Worm (Caenorhabditis elegans): ENCODE measurements around the gene srj-14.
"Not testable (repeated sequence)": the region's sequence is repeated elsewhere in the genome, so short reads cannot be mapped to it uniquely, and the experiment has no call there.

Gene srj-14

DNA sequence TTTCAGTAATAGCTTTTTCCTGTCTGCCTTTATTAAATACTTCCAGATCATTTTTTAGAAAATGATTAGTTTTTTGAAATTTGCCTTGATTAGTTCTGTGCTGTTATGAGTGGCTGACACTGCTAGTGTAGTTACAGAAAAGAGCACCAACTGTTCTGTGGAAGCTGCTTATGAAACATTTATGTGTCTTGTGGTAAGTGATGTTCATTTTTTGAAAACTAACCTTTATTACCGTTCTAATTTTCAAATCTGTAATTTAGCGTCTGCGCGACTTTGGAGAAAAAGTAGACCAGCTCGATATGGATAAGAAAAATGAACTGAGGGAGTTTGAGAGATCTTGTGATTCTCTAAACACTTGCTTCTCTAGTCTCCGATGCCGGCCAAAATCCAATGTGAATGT lies at the start of gene srj-14:
TSS of gene srj-14 (plus strand) at position 131 of the 400 bp plus-strand sequence.
- TF ChIP-seq unc-62 (GFP tag; optimal IDR thresholded peaks at IDR 0.05) = no peak

DNA sequence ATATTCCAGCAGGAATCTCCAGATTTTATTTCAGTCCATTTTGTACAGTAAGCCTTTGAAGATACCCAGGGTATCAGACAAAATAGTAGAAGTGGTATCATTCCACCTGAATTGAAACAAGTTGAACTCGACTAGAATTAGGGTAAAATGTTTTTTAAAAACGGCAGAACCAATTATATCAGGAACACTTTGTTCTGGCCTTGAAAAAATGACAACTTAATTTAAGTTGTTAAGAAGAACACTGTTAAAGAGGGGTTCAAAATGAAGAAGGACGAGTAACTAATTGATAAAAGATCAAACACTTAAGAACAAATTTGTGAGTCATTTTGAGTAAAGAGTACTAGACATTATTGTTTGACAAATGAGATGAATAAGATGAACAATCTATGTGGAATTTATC lies 48.6 kb upstream of the srj-14 start, which contains the start of gene lmd-4:
TSS of gene lmd-4 (minus strand) at position 101 of the 400 bp plus-strand sequence.
- no peak for TF ChIP-seq unc-62 (GFP tag; optimal IDR thresholded peaks at IDR 0.05)

ce11 chrV:7321915-7322314 lies 47.6 kb upstream of the srj-14 start, which contains the start of gene F10G2.10:
TSS of gene F10G2.10 (plus strand) at chrV:7322215.
- TF ChIP-seq unc-62 (GFP tag; optimal IDR thresholded peaks at IDR 0.05) = no peak

DNA sequence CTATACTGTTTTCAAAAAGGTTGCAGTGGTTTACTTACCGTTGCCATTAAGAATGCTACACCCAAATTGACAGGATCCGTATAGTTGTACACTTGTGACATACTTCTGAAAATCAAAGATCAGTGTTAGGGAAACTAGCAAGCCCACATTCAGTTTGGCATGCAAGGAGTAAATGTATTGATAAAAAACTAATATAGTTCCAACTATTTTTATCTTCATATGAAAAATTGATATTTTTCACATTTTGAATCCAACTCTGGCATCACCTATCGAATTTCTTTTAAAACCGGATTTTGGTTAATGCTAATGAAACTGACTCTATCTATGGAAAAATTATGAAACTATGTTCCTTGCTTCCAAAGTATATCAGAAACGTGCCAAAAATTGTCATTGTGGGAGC lies 44.2 kb upstream of the srj-14 start, which contains the start of gene srx-92:
TSS of gene srx-92 (minus strand) at position 101 of the 400 bp plus-strand sequence.
- TF ChIP-seq unc-62 (GFP tag; optimal IDR thresholded peaks at IDR 0.05) = no peak

DNA sequence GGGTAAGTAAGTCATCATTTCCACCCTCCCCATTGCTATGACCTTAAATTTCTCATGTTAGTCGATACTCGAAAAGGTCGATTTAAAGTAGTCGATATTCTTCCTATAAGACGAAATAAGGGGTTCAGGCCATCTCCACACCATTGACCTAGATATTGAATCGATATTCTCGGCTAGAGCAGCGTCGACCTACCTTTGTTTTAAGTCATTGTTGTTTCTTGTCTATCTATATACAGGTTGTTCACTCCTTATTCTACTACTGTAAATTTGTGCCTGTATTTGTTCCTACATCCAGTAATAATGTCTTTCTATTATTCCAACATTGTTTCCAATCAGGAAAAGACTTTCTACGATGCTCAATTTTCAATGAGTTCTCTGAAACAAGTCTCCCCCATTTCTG lies 42.6 kb upstream of the srj-14 start, which contains the start of gene F10G2.4:
TSS of gene F10G2.4 (plus strand) at position 301 of the 400 bp plus-strand sequence.
- TF ChIP-seq unc-62 (GFP tag; optimal IDR thresholded peaks at IDR 0.05) = no peak

ce11 chrV:7328092-7328491 lies 41.4 kb upstream of the srj-14 start, which contains the start of gene clec-7:
TSS of gene clec-7 (plus strand) at chrV:7328392.
- TF ChIP-seq unc-62 (GFP tag; optimal IDR thresholded peaks at IDR 0.05) = no peak

ce11 chrV:7330868-7331267 lies 38.6 kb upstream of the srj-14 start, which contains the start of gene F10G2.2:
TSS of gene F10G2.2 (plus strand) at chrV:7331168.
- TF ChIP-seq unc-62 (GFP tag; optimal IDR thresholded peaks at IDR 0.05) = no peak

- no peak for TF ChIP-seq unc-62 (GFP tag; optimal IDR thresholded peaks at IDR 0.05)
Measured at ce11 chrV:7332253-7332652, 37.3 kb upstream of the srj-14 start, which contains the start of gene F10G2.1. TSS of gene F10G2.1 (plus strand) at chrV:7332553.

- TF ChIP-seq unc-62 (GFP tag; optimal IDR thresholded peaks at IDR 0.05) = not testable (repeated sequence)
Measured at ce11 chrV:7337218-7337617, 32.3 kb upstream of the srj-14 start, which contains the start of gene F10G2.7. TSS of gene F10G2.7 (minus strand) at chrV:7337318.

DNA sequence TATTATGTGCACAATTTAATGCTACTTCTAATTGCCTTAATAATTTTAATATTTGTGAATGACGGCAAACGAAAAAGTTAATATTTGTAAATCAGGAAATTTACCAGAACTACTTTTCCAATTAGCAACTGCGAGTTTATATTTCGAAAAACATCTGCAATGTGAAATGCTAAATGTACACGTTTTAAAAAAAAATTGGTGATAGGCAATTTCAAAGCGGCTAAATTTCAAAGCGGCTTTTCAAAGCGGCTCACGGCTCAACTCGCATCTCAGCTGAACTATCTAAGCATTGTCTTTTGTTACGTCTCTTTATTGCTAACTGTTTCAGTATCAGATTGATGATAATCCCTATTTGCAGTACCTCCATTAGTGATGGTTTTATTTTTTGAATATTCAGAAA lies 29.7 kb upstream of the srj-14 start, which contains the start of gene srh-187:
TSS of gene srh-187 (minus strand) at position 101 of the 400 bp plus-strand sequence.
- no peak for TF ChIP-seq unc-62 (GFP tag; optimal IDR thresholded peaks at IDR 0.05)

- TF ChIP-seq unc-62 (GFP tag; optimal IDR thresholded peaks at IDR 0.05) = no peak
Measured at ce11 chrV:7341942-7342341, 27.6 kb upstream of the srj-14 start, which contains the start of the genes nhr-263 and nhr-148. TSS of gene nhr-263 (minus strand) at chrV:7342042. TSS of gene nhr-148 (plus strand) at chrV:7342156.

DNA sequence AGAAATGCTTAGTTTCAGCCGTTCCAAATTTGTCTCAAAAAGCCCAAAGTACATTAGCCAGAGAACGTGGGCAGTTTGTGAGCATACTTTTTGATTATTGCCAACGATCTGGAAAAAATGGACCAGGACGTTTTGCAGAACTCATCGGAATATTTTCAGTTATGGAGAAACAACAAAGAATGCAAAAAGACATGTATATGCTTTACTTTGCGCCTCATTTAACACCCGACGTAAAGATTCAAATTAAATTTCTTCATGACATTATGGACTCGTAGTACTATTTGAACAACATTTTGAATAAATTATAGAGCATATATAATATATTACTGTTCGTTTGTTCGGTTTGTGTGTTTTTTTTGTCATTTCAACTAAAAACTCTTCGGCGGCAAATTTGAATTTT lies 26.0 kb upstream of the srj-14 start, which contains the start of gene srh-244:
TSS of gene srh-244 (plus strand) at position 301 of the 400 bp plus-strand sequence.
- TF ChIP-seq unc-62 (GFP tag; optimal IDR thresholded peaks at IDR 0.05) = no peak

DNA sequence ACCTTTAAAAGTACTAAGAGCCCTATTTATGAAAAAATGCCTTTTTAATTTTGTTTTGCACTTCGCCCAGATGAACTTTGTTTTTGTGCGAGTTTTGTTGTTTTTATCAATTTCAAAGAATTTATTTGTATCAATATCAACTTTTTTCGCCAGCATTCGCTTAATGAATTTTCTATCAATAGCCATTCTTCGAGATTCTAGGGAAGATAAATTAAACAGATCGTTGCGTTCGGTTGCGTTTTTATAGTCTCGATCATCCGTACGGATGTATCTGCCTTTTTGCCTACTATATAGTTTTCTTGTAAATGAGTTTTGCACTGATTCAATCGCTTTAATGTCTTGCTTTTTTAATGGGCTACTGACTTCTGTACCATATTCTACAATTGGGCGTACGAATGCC lies 24.0 kb upstream of the srj-14 start, which contains the start of gene nhr-147:
TSS of gene nhr-147 (plus strand) at position 301 of the 400 bp plus-strand sequence.
- TF ChIP-seq unc-62 (GFP tag; optimal IDR thresholded peaks at IDR 0.05) = not testable (repeated sequence)

- no peak for TF ChIP-seq unc-62 (GFP tag; optimal IDR thresholded peaks at IDR 0.05)
Measured at ce11 chrV:7349541-7349940, 20.0 kb upstream of the srj-14 start, which contains the start of gene nhr-149. TSS of gene nhr-149 (minus strand) at chrV:7349641.

DNA sequence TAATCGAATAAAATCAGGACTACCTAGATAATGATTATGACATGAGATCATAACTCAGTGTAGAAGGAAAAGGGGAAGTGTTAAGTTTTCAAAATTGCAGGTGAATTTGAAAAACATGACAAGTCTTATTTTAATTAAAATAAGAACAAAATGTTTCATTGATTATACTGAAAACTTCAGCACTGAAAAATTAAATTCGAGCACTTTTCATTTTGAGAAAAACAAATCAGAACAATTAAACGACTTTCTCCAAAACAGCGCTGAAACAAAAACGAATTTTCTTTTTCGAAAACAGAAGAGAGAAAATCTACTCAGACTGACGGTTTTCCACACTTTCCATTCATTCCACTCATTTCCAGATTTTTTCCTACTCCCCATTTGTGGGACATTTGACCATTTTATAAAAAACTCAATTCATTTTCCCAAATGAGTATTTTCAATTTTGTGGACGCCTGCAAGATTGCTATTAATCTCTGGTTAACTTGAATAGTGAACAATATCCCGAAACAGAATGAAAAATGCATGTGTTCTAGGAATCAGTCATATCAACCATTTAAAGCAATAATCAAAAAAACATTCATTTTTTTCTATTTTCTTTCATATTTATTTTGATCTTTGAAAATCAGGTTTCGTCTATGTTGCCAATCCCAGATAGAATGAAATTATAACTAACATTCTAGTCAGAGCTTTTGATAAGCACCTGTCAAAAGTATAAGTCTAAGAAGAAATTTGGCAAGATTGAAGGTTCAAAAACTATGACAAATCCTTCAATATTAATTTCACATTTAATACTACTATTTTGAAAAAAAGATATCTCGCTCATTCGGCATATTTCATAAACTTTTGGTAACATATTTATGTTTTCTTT lies 17.1 kb upstream of the srj-14 start, which contains the start of the genes srh-231 and srh-275:
TSS of gene srh-231 (minus strand) at position 51 of the 868 bp plus-strand sequence.
TSS of gene srh-275 (plus strand) at position 818 of the 868 bp plus-strand sequence.
- no peak for TF ChIP-seq unc-62 (GFP tag; optimal IDR thresholded peaks at IDR 0.05)

DNA sequence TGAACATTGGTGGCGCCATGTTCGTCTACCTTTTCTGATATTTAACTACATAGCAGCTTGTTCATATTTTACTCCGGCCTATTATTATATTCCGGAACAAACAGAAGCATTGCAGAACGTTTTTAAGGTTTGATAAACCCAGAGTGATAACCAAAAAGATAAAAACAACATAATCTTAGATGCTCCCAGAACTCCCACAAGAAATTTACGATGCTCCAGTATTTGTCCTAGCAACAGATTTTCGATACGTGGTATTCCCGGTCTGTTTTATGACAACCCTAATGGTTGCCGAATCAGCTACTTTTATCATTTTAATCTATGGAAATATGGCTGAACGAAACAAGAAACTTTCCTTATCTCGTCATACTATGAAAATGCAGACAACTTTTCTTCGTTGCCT lies 15.9 kb upstream of the srj-14 start:
- TF ChIP-seq unc-62 (GFP tag; optimal IDR thresholded peaks at IDR 0.05) = no peak
